Worm (Caenorhabditis elegans): ENCODE results near the gene acp-4.

DNA sequence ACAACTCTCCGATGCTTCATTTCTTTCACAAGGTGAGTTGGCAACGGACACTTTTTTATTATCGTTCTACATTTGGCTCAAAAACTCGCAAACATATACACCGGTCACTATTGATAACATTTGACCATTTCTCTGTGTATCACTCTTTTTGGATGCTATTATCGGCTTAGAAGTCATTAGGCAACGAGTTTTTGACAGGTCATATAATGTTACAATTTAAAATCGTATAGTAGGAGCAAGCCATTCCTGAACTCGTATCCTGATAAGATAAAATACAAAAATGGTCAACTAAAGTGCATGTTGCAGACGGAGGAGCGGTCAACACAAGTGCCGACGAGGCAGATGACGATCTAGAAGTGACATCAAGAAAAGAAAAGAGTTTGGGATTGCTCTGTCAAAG is 22.0 kb downstream of the acp-4 start:
- TF ChIP-seq T22C8.4 (GFP tag; IDR thresholded peaks at IDR 0.05) (no peak), ref-1 (GFP tag; conservative IDR thresholded peaks at IDR 0.05) (no peak), ztf-29 (GFP tag; IDR thresholded peaks at IDR 0.05) (no peak), flt-1 (GFP tag; IDR thresholded peaks at IDR 0.05) (no peak)
